Fruit fly (Drosophila melanogaster): ENCODE measurements around the gene Oseg5.
A peak's percentile ranks its signal among the peaks of the same experiment; 100 is the strongest.

dm6 chr2L:20802204-20802603 is 33.4 kb downstream of the Oseg5 start:
- peak; percentile 88 for TF ChIP-seq CG4496 (GFP tag; IDR thresholded peaks at IDR 0.05)
- TF ChIP-seq CG9948 (tag; optimal IDR thresholded peaks at IDR 0.05), result peak; percentile 34
- peak; percentile 63 for TF ChIP-seq CG8159 (tag; optimal IDR thresholded peaks at IDR 0.05)
- TF ChIP-seq CG34367 (tag; optimal IDR thresholded peaks at IDR 0.05), result no peak
- peak; percentile 70 for TF ChIP-seq CG14655 (GFP tag; optimal IDR thresholded peaks at IDR 0.05)
- no peak for TF ChIP-seq gl (tag; optimal IDR thresholded peaks at IDR 0.05)
- peak; percentile 81 for TF ChIP-seq rn (GFP tag; IDR thresholded peaks at IDR 0.05)
- peak; percentile 92 for TF ChIP-seq Ets98B (GFP tag; IDR thresholded peaks at IDR 0.05)
- TF ChIP-seq EcR (GFP tag; optimal IDR thresholded peaks at IDR 0.05), result no peak
- peak; percentile 52 for TF ChIP-seq CG17806 (tag; optimal IDR thresholded peaks at IDR 0.05)
- TF ChIP-seq D1 (tag; optimal IDR thresholded peaks at IDR 0.05), result no peak
